Worm (Caenorhabditis elegans): ENCODE data around the gene Y51H7C.7.

The Y51H7C.7 gene

ce11 chrII:1371533-1371932 lies 30.8 kb upstream of the Y51H7C.7 start:
- peak; percentile 73 for TF ChIP-seq set-16 (GFP tag; IDR thresholded peaks at IDR 0.05)
- TF ChIP-seq php-3 (GFP tag; IDR thresholded peaks at IDR 0.05), result no peak
- TF ChIP-seq zfp-3 (GFP tag; conservative IDR thresholded peaks at IDR 0.05), result no peak

DNA sequence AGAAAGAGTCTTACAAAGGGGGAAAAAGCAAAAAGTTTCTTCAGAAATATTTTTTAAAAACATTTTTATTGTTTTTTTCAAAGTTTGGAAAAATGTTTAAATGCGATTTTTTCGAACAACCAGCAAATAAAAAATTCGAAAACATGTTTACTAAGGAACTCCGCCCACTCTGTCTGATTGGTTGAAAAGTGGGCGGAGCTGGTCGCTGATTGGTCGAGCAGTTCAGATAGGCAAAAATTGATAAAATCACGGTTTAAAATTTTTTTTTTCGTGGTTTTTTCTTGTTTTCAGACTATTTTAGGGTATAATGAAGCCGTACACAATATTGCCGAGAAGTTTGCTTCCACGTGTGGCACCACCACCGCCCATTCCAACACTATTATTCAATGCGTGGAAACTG lies 30.2 kb upstream of the Y51H7C.7 start:
- TF ChIP-seq jun-1 (tag; optimal IDR thresholded peaks at IDR 0.05) (no peak), ctbp-1 (GFP tag; IDR thresholded peaks at IDR 0.05) (no peak), F10B5.3 (tag; optimal IDR thresholded peaks at IDR 0.05) (no peak), sdz-12 (GFP tag; optimal IDR thresholded peaks at IDR 0.05) (no peak), rbr-2 (tag; optimal IDR thresholded peaks at IDR 0.05) (no peak), fkh-10 (GFP tag; optimal IDR thresholded peaks at IDR 0.05) (no peak), gei-8 (GFP tag; optimal IDR thresholded peaks at IDR 0.05) (no peak), skn-1 (tag; optimal IDR thresholded peaks at IDR 0.05) (no peak), ZK337.2 (GFP tag; IDR thresholded peaks at IDR 0.05) (no peak), lin-13 (GFP tag; optimal IDR thresholded peaks at IDR 0.05) (no peak), tag-97 (GFP tag; IDR thresholded peaks at IDR 0.05) (no peak), duxl-1 (tag; optimal IDR thresholded peaks at IDR 0.05; ENCODE audit: poor library complexity) (no peak), zag-1 (tag; optimal IDR thresholded peaks at IDR 0.05) (no peak), mep-1 (tag; optimal IDR thresholded peaks at IDR 0.05) (no peak), arid-1 (GFP tag; conservative IDR thresholded peaks at IDR 0.05) (no peak), mdl-1 (tag; optimal IDR thresholded peaks at IDR 0.05) (no peak), nhr-42 (GFP tag; IDR thresholded peaks at IDR 0.05) (no peak)

DNA sequence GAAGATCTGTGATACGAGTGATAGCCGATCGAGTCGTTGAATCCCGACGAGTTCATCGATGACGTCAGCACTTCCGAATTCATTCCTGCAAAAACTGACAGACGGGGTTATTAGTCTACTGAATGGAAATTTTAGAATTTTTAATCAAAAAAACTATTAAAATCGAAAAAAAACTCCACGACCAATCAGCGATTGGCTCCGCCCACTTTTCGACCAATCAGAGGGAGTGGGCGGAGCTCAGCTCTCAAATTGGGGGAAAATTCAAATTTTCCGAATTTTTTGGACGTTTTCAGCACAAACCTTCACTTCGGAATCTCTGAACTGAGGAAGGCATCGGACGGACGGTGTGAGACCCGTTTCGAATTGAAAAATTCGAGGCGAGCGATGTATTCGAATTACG lies 29.4 kb upstream of the Y51H7C.7 start:
- no peak for TF ChIP-seq mdt-29 (GFP tag; IDR thresholded peaks at IDR 0.05)
- no peak for TF ChIP-seq nhr-11 (tag; optimal IDR thresholded peaks at IDR 0.05)
- no peak for TF ChIP-seq F26F4.8 (GFP tag; conservative IDR thresholded peaks at IDR 0.05)
- no peak for TF ChIP-seq dpl-1 (GFP tag; optimal IDR thresholded peaks at IDR 0.05)
- no peak for TF ChIP-seq nhr-76 (tag; optimal IDR thresholded peaks at IDR 0.05)
- TF ChIP-seq unc-39 (tag; optimal IDR thresholded peaks at IDR 0.05), result no peak
- no peak for TF ChIP-seq ztf-7 (tag; optimal IDR thresholded peaks at IDR 0.05)
- no peak for TF ChIP-seq R02D3.7 (tag; optimal IDR thresholded peaks at IDR 0.05)
- TF ChIP-seq ama-1 (optimal IDR thresholded peaks at IDR 0.05), result no peak
- no peak for TF ChIP-seq tra-1 (GFP tag; IDR thresholded peaks at IDR 0.05)
- TF ChIP-seq snpc-4 (tag; optimal IDR thresholded peaks at IDR 0.05), result no peak
- no peak for TF ChIP-seq sdz-12 (GFP tag; optimal IDR thresholded peaks at IDR 0.05)
- no peak for TF ChIP-seq nhr-77 (tag; optimal IDR thresholded peaks at IDR 0.05)
- no peak for TF ChIP-seq nhr-28 (tag; optimal IDR thresholded peaks at IDR 0.05)

DNA sequence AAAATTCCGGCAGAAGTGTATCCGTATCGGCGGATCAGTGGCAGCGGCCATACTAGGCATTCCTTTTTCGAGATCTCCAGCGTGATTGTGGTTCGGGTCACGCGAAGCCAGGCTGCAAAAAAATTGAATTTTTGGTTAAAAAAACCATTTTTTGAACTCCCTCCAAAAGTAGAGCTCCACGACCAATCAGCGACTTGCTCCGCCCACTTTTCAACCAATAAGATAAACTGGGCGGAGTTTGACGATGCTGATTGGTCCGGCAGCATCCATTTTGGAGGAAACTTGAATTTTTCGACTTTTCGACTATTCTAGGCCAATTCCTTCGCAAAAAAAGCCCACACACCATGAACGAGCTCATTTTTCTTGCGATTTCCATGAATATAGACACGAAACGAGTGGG lies 27.9 kb upstream of the Y51H7C.7 start:
- TF ChIP-seq mxl-2 (GFP tag; conservative IDR thresholded peaks at IDR 0.05), result no peak
- TF ChIP-seq aha-1 (tag), result peak; percentile 20

- TF ChIP-seq ces-1 (GFP tag; optimal IDR thresholded peaks at IDR 0.05) (no peak), aha-1 (tag) (no peak), zip-2 (tag; optimal IDR thresholded peaks at IDR 0.05) (no peak), Y48G9A.11 (GFP tag; IDR thresholded peaks at IDR 0.05) (no peak), madf-9 (GFP tag; conservative IDR thresholded peaks at IDR 0.05) (no peak), snpc-4 (tag; optimal IDR thresholded peaks at IDR 0.05) (no peak), pha-4 (GFP tag; IDR thresholded peaks at IDR 0.05) (no peak), pha-4 (tag; optimal IDR thresholded peaks at IDR 0.05) (no peak), unc-130 (GFP tag; optimal IDR thresholded peaks at IDR 0.05) (no peak), pqm-1 (tag; optimal IDR thresholded peaks at IDR 0.05) (no peak), ceh-20 (GFP tag; IDR thresholded peaks at IDR 0.05) (no peak), hmg-1.1 (GFP tag; IDR thresholded peaks at IDR 0.05) (no peak), nhr-77 (tag; optimal IDR thresholded peaks at IDR 0.05) (no peak), jun-1 (tag; optimal IDR thresholded peaks at IDR 0.05) (no peak), lin-29 (GFP tag; IDR thresholded peaks at IDR 0.05) (no peak), nhr-11 (tag; optimal IDR thresholded peaks at IDR 0.05) (no peak), duxl-1 (tag; optimal IDR thresholded peaks at IDR 0.05; ENCODE audit: poor library complexity) (no peak), daf-16 (GFP tag; optimal IDR thresholded peaks at IDR 0.05) (no peak), daf-16 (tag; optimal IDR thresholded peaks at IDR 0.05) (no peak), ztf-7 (tag; optimal IDR thresholded peaks at IDR 0.05) (no peak), fkh-10 (GFP tag; optimal IDR thresholded peaks at IDR 0.05) (no peak)
Observed at ce11 chrII:1374889-1375288, 27.5 kb upstream of the Y51H7C.7 start, which contains the start of gene rog-1. Gene rog-1 (minus strand): TSS chrII:1374989.
